Fruit fly (Drosophila melanogaster) whole organism: ENCODE results near the gene CG1983.

Experiments used
- Dll ChIP-seq: fragments of >200 bp; optimal IDR thresholded peaks from 2 replicates; lab custom pipeline; 2017
- EcR ChIP-seq, 2 experiments: fragments of >200 bp; optimal IDR thresholded peaks; 2 replicates each; lab custom pipeline; 2017; ENCODE audit warnings: missing biosample characterization in 2 of 2, missing genetic modification characterization in 2 of 2, missing genetic modification reagents in 2 of 2
- psq ChIP-seq: fragments of >200 bp; optimal IDR thresholded peaks from 2 replicates; lab custom pipeline; 2017
- usp ChIP-seq: fragments of >200 bp; optimal IDR thresholded peaks from 2 replicates; lab custom pipeline; 2017; ENCODE audit warnings: missing biosample characterization, missing genetic modification characterization, mixed read lengths

dm6 chr3R:30224577-30224976, 47.1 kb upstream of the CG1983 start:
- TF ChIP-seq EcR (GFP tag; optimal IDR thresholded peaks at IDR 0.05; lab: Kevin White, UChicago) (no peak), usp (GFP tag; lab: Kevin White, UChicago) (no peak), psq (no peak), Dll (lab: Kevin White, UChicago) (no peak)
